Worm (Caenorhabditis elegans): ENCODE measurements around the gene T04B8.1.
A peak's percentile ranks its signal among the peaks of the same experiment; 100 is the strongest.

The T04B8.1 gene

ce11 chrII:602020-602419 is 32.1 kb upstream of the T04B8.1 start, which contains the start of gene nhl-3:
TSS of gene nhl-3 (minus strand) at chrII:602120.
- TF ChIP-seq unc-30 (tag; optimal IDR thresholded peaks at IDR 0.05): no peak
- TF ChIP-seq nhr-85 (tag): no peak
- TF ChIP-seq efl-1 (optimal IDR thresholded peaks at IDR 0.05): no peak
- TF ChIP-seq efl-1 (GFP tag; optimal IDR thresholded peaks at IDR 0.05 in 1 of 2): no peak
- no peak for TF ChIP-seq rnt-1 (tag; optimal IDR thresholded peaks at IDR 0.05)
- no peak for TF ChIP-seq Y116A8C.19 (tag; optimal IDR thresholded peaks at IDR 0.05; ENCODE audit: borderline replicate concordance)
- TF ChIP-seq irx-1 (tag; optimal IDR thresholded peaks at IDR 0.05): no peak
- TF ChIP-seq ceh-90 (tag; optimal IDR thresholded peaks at IDR 0.05): no peak
- no peak for TF ChIP-seq zag-1 (tag; optimal IDR thresholded peaks at IDR 0.05)
- no peak for TF ChIP-seq lin-13 (GFP tag; optimal IDR thresholded peaks at IDR 0.05)
- no peak for TF ChIP-seq ceh-88 (GFP tag; IDR thresholded peaks at IDR 0.05)
- no peak for TF ChIP-seq xbp-1 (tag; optimal IDR thresholded peaks at IDR 0.05)
- no peak for TF ChIP-seq egl-13 (tag; optimal IDR thresholded peaks at IDR 0.05)
- TF ChIP-seq elt-2 (tag; optimal IDR thresholded peaks at IDR 0.05): no peak
- TF ChIP-seq lsy-2 (tag; optimal IDR thresholded peaks at IDR 0.05): no peak

ce11 chrII:602969-603368 is 31.1 kb upstream of the T04B8.1 start:
- no peak for TF ChIP-seq efl-3 (GFP tag; optimal IDR thresholded peaks at IDR 0.05)
- peak; percentile 8 for TF ChIP-seq lir-3 (tag; optimal IDR thresholded peaks at IDR 0.05; ENCODE audit: poor library complexity)
- TF ChIP-seq mef-2 (tag; optimal IDR thresholded peaks at IDR 0.05): no peak
- no peak for TF ChIP-seq sup-37 (GFP tag; optimal IDR thresholded peaks at IDR 0.05)
- TF ChIP-seq nhr-20 (tag; optimal IDR thresholded peaks at IDR 0.05): peak; percentile 65
- no peak for TF ChIP-seq zag-1 (tag; optimal IDR thresholded peaks at IDR 0.05)
- peak; percentile 33 for TF ChIP-seq unc-86 (tag; optimal IDR thresholded peaks at IDR 0.05)
- TF ChIP-seq isw-1 (GFP tag; IDR thresholded peaks at IDR 0.05): peak; percentile 22
- TF ChIP-seq alr-1 (tag; optimal IDR thresholded peaks at IDR 0.05; ENCODE audit: borderline replicate concordance): no peak
- no peak for TF ChIP-seq sptf-1 (tag; optimal IDR thresholded peaks at IDR 0.05)
- no peak for TF ChIP-seq unc-30 (tag; optimal IDR thresholded peaks at IDR 0.05)
- TF ChIP-seq grh-1 (GFP tag; IDR thresholded peaks at IDR 0.05): peak; percentile 47; the same call in 1 of the 2 replicates
- no peak for TF ChIP-seq mab-9 (GFP tag; IDR thresholded peaks at IDR 0.05)
- no peak for TF ChIP-seq pqm-1 (tag; optimal IDR thresholded peaks at IDR 0.05)
- TF ChIP-seq lsy-2 (tag; optimal IDR thresholded peaks at IDR 0.05): peak; percentile 66 to 74
- peak; percentile 70 for TF ChIP-seq blmp-1 (tag; optimal IDR thresholded peaks at IDR 0.05)
- TF ChIP-seq nhr-47 (tag; optimal IDR thresholded peaks at IDR 0.05): peak; percentile 40
- no peak for TF ChIP-seq nhr-12 (tag; optimal IDR thresholded peaks at IDR 0.05)
- TF ChIP-seq ceh-63 (GFP tag; optimal IDR thresholded peaks at IDR 0.05): no peak
- peak; percentile 61 to 68 for TF ChIP-seq efl-1 (optimal IDR thresholded peaks at IDR 0.05)
- peak; percentile 53 to 81 for TF ChIP-seq efl-1 (GFP tag; optimal IDR thresholded peaks at IDR 0.05 in 1 of 2)
- no peak for TF ChIP-seq hlh-4 (tag; optimal IDR thresholded peaks at IDR 0.05)
- TF ChIP-seq ces-1 (GFP tag; optimal IDR thresholded peaks at IDR 0.05): no peak
- peak; percentile 48 to 63 for TF ChIP-seq lin-35 (GFP tag; optimal IDR thresholded peaks at IDR 0.05)
- TF ChIP-seq rnt-1 (tag; optimal IDR thresholded peaks at IDR 0.05): peak; percentile 80
- peak; percentile 27 for TF ChIP-seq fkh-8 (tag; optimal IDR thresholded peaks at IDR 0.05)
- TF ChIP-seq lin-13 (GFP tag; optimal IDR thresholded peaks at IDR 0.05): peak; percentile 73
- no peak for TF ChIP-seq ceh-90 (tag; optimal IDR thresholded peaks at IDR 0.05)
- peak; percentile 94 for TF ChIP-seq lin-14 (GFP tag; optimal IDR thresholded peaks at IDR 0.05)
- TF ChIP-seq ceh-82 (tag; optimal IDR thresholded peaks at IDR 0.05): peak in 1 of 3 experiments; percentile 56
- no peak for TF ChIP-seq nhr-77 (tag; optimal IDR thresholded peaks at IDR 0.05)
- peak; percentile 40 for TF ChIP-seq ztf-4 (tag; optimal IDR thresholded peaks at IDR 0.05)
- TF ChIP-seq lin-15B (tag; optimal IDR thresholded peaks at IDR 0.05): no peak
- TF ChIP-seq mdl-1 (tag; optimal IDR thresholded peaks at IDR 0.05): peak in 1 of 2 experiments; percentile 81
- no peak for TF ChIP-seq pax-3 (tag; optimal IDR thresholded peaks at IDR 0.05)
- peak; percentile 34 to 57 (median 49) for TF ChIP-seq dpl-1 (GFP tag; optimal IDR thresholded peaks at IDR 0.05)
- peak in 1 of 6 experiments; percentile 25 for TF ChIP-seq elt-3 (tag; optimal IDR thresholded peaks at IDR 0.05)
- no peak for TF ChIP-seq hpl-2 (GFP tag; optimal IDR thresholded peaks at IDR 0.05)
- no peak for TF ChIP-seq unc-98 (GFP tag; IDR thresholded peaks at IDR 0.05)
- TF ChIP-seq nhr-84 (tag; optimal IDR thresholded peaks at IDR 0.05): no peak
- no peak for TF ChIP-seq egl-27 (tag; optimal IDR thresholded peaks at IDR 0.05)
- TF ChIP-seq jun-1 (tag; optimal IDR thresholded peaks at IDR 0.05): no peak
- no peak for TF ChIP-seq aly-2 (tag; optimal IDR thresholded peaks at IDR 0.05)
